Worm (Caenorhabditis elegans): ENCODE results near the gene Y62F5A.12.

The Y62F5A.12 gene

ce11 chrII:11510373-11510772, 23.9 kb downstream of the Y62F5A.12 start, which contains the start of gene npr-41:
Gene npr-41 (plus strand): TSS chrII:11510673.
- no peak for TF ChIP-seq nhr-71 (tag; optimal IDR thresholded peaks at IDR 0.05)
- no peak for TF ChIP-seq mef-2 (tag; optimal IDR thresholded peaks at IDR 0.05)
- no peak for TF ChIP-seq efl-1 (optimal IDR thresholded peaks at IDR 0.05)
- no peak for TF ChIP-seq efl-1 (GFP tag; optimal IDR thresholded peaks at IDR 0.05 in 1 of 2)
- TF ChIP-seq nhr-85 (tag) = peak; percentile 19

ce11 chrII:11503761-11504160, 30.5 kb downstream of the Y62F5A.12 start:
- TF ChIP-seq Y116A8C.19 (tag; optimal IDR thresholded peaks at IDR 0.05; ENCODE audit: borderline replicate concordance) (no peak), lin-39 (tag; optimal IDR thresholded peaks at IDR 0.05) (no peak), xbp-1 (tag; optimal IDR thresholded peaks at IDR 0.05) (no peak), mab-9 (GFP tag; IDR thresholded peaks at IDR 0.05) (no peak), fkh-8 (tag; optimal IDR thresholded peaks at IDR 0.05) (no peak), nhr-77 (tag; optimal IDR thresholded peaks at IDR 0.05) (no peak), pax-3 (tag; optimal IDR thresholded peaks at IDR 0.05) (no peak), blmp-1 (tag; optimal IDR thresholded peaks at IDR 0.05) (no peak), lin-14 (GFP tag; optimal IDR thresholded peaks at IDR 0.05) (no peak), hlh-4 (tag; optimal IDR thresholded peaks at IDR 0.05) (no peak), ets-5 (GFP tag; IDR thresholded peaks at IDR 0.05) (no peak), isw-1 (GFP tag; IDR thresholded peaks at IDR 0.05) (no peak), aly-2 (tag; optimal IDR thresholded peaks at IDR 0.05) (no peak), C04F5.9 (tag; optimal IDR thresholded peaks at IDR 0.05) (no peak), unc-130 (tag; optimal IDR thresholded peaks at IDR 0.05) (no peak), pqm-1 (tag; optimal IDR thresholded peaks at IDR 0.05) (no peak), irx-1 (tag; optimal IDR thresholded peaks at IDR 0.05) (no peak)

ce11 chrII:11501956-11502355, 32.3 kb downstream of the Y62F5A.12 start:
- TF ChIP-seq nhr-20 (tag; optimal IDR thresholded peaks at IDR 0.05) = peak; percentile 7
- TF ChIP-seq C16A3.4 (tag; optimal IDR thresholded peaks at IDR 0.05) = no peak
- no peak for TF ChIP-seq efl-3 (GFP tag; optimal IDR thresholded peaks at IDR 0.05)
- peak; percentile 28 to 96 (median 84) for TF ChIP-seq elt-3 (tag; optimal IDR thresholded peaks at IDR 0.05)
- TF ChIP-seq dsc-1 (tag; optimal IDR thresholded peaks at IDR 0.05) = no peak
- no peak for TF ChIP-seq mep-1 (tag; optimal IDR thresholded peaks at IDR 0.05)
- peak; percentile 100 for TF ChIP-seq blmp-1 (tag; optimal IDR thresholded peaks at IDR 0.05)
- no peak for TF ChIP-seq aly-2 (tag; optimal IDR thresholded peaks at IDR 0.05)

- TF ChIP-seq nhr-12 (tag; optimal IDR thresholded peaks at IDR 0.05) (no peak), hpl-2 (GFP tag; optimal IDR thresholded peaks at IDR 0.05) (no peak), isw-1 (GFP tag; IDR thresholded peaks at IDR 0.05) (no peak), mab-9 (GFP tag; IDR thresholded peaks at IDR 0.05) (no peak), nhr-19 (GFP tag; conservative IDR thresholded peaks at IDR 0.05) (no peak), dpl-1 (GFP tag; optimal IDR thresholded peaks at IDR 0.05) (no peak), skn-1 (tag; optimal IDR thresholded peaks at IDR 0.05) (no peak), rnt-1 (tag; optimal IDR thresholded peaks at IDR 0.05) (no peak), nhr-76 (tag; optimal IDR thresholded peaks at IDR 0.05) (no peak), nhr-84 (tag; optimal IDR thresholded peaks at IDR 0.05) (no peak), sox-4 (tag; optimal IDR thresholded peaks at IDR 0.05) (no peak), dsc-1 (tag; optimal IDR thresholded peaks at IDR 0.05) (no peak), zip-4 (GFP tag; optimal IDR thresholded peaks at IDR 0.05) (no peak)
Measured at ce11 chrII:11500198-11500597, 34.1 kb downstream of the Y62F5A.12 start, which contains the start of gene B0334.20. Gene B0334.20 (minus strand): TSS chrII:11500459.

ce11 chrII:11497365-11497764, 36.9 kb downstream of the Y62F5A.12 start, which contains the start of gene B0334.5:
Gene B0334.5 (plus strand): TSS chrII:11497665.
- TF ChIP-seq C04F5.9 (tag; optimal IDR thresholded peaks at IDR 0.05) (no peak), unc-62 (GFP tag; optimal IDR thresholded peaks at IDR 0.05) (no peak), fos-1 (tag; optimal IDR thresholded peaks at IDR 0.05) (no peak), irx-1 (tag; optimal IDR thresholded peaks at IDR 0.05) (no peak), rnt-1 (tag; optimal IDR thresholded peaks at IDR 0.05) (no peak), sup-37 (GFP tag; optimal IDR thresholded peaks at IDR 0.05) (no peak), unc-86 (tag; optimal IDR thresholded peaks at IDR 0.05) (no peak), pag-3 (tag; optimal IDR thresholded peaks at IDR 0.05; ENCODE audit: borderline replicate concordance, insufficient read depth) (no peak), nhr-90 (tag; optimal IDR thresholded peaks at IDR 0.05; ENCODE audit: poor library complexity) (no peak), nhr-28 (tag; optimal IDR thresholded peaks at IDR 0.05) (no peak), tbx-2 (tag; optimal IDR thresholded peaks at IDR 0.05) (no peak), lin-35 (GFP tag; optimal IDR thresholded peaks at IDR 0.05) (no peak)

All from whole organism, L1 larva.